Fruit fly (Drosophila melanogaster) whole organism, embryonic: ENCODE measurements around the gene RunxB.

ENCODE experiments used
- Aef1 ChIP-seq: fragments of 200-800 bp; sonication (Bioruptor generic); IDR thresholded peaks from 3 replicates; pipeline ENCODE4 v1.3.6; 2022; ENCODE audit warnings: missing biosample characterization, missing genetic modification characterization
- BEAF-32 ChIP-seq: fragments of 200-800 bp; sonication (Bioruptor generic); optimal IDR thresholded peaks from 3 replicates; lab custom pipeline; 2017; ENCODE audit warnings: missing biosample characterization, missing genetic modification characterization, mild to moderate bottlenecking, moderate library complexity, missing genetic modification reagents
- Bteb2 ChIP-seq: fragments of 200-800 bp; sonication (Bioruptor generic); optimal IDR thresholded peaks from 2 replicates; lab custom pipeline; 2016; ENCODE audit warnings: missing biosample characterization, missing genetic modification characterization
- CG10267 ChIP-seq: fragments of 200-800 bp; sonication (Bioruptor generic); optimal IDR thresholded peaks from 2 replicates; lab custom pipeline; 2018; ENCODE audit warnings: missing biosample characterization, mild to moderate bottlenecking, missing genetic modification characterization, moderate library complexity
- CG11093 ChIP-seq: fragments of 200-800 bp; sonication (Bioruptor generic); IDR thresholded peaks from 3 replicates; pipeline ENCODE4 v1.3.6; 2022; ENCODE audit warnings: missing biosample characterization, missing genetic modification characterization
- CG12659 ChIP-seq: fragments of 200-800 bp; sonication (Bioruptor generic); optimal IDR thresholded peaks from 3 replicates; lab custom pipeline; 2017; ENCODE audit warnings: mild to moderate bottlenecking, missing biosample characterization, missing genetic modification reagents, missing genetic modification characterization
- CG13287 ChIP-seq: fragments of 200-800 bp; sonication (Bioruptor generic); IDR thresholded peaks from 2 replicates; pipeline ENCODE4 v1.3.6; 2022; ENCODE audit warnings: missing biosample characterization, missing genetic modification characterization; ENCODE audit not compliant: partially characterized antibody
- CG17829 ChIP-seq: fragments of 200-800 bp; optimal IDR thresholded peaks from 2 replicates; lab custom pipeline; 2019; ENCODE audit warnings: missing biosample characterization, mild to moderate bottlenecking, missing genetic modification characterization, moderate library complexity
- CG1792 ChIP-seq: fragments of 200-800 bp; sonication (Bioruptor generic); optimal IDR thresholded peaks from 2 replicates; lab custom pipeline; 2016; ENCODE audit warnings: missing biosample characterization, missing genetic modification characterization
- CG1832 ChIP-seq: fragments of 200-800 bp; sonication (Bioruptor generic); optimal IDR thresholded peaks from 2 replicates; lab custom pipeline; 2017; ENCODE audit warnings: missing biosample characterization, mild to moderate bottlenecking, missing genetic modification characterization, inconsistent platforms
- CG30020 ChIP-seq: fragments of 200-800 bp; optimal IDR thresholded peaks from 2 replicates; lab custom pipeline; 2019; ENCODE audit warnings: missing biosample characterization, mild to moderate bottlenecking, missing genetic modification characterization, moderate library complexity
- CG31388 ChIP-seq: fragments of 200-800 bp; sonication (Bioruptor generic); optimal IDR thresholded peaks from 2 replicates; lab custom pipeline; 2016; ENCODE audit warnings: missing biosample characterization, missing genetic modification characterization
- CG42726 ChIP-seq: fragments of 200-800 bp; sonication (Bioruptor generic); IDR thresholded peaks from 2 replicates; pipeline ENCODE4 v1.3.6; 2022; ENCODE audit warnings: missing biosample characterization, missing genetic modification characterization; ENCODE audit not compliant: partially characterized antibody
- CG4820 ChIP-seq: fragments of 200-800 bp; sonication (Bioruptor generic); optimal IDR thresholded peaks from 3 replicates; lab custom pipeline; 2016; ENCODE audit warnings: missing biosample characterization, missing genetic modification characterization
- CG6654 ChIP-seq: fragments of 200-800 bp; sonication (Bioruptor generic); optimal IDR thresholded peaks from 2 replicates; lab custom pipeline; 2017; ENCODE audit warnings: missing biosample characterization, mild to moderate bottlenecking, missing genetic modification characterization
- CG6765 ChIP-seq: fragments of 200-800 bp; sonication (Bioruptor generic); optimal IDR thresholded peaks from 3 replicates; lab custom pipeline; 2017; ENCODE audit warnings: missing biosample characterization, mild to moderate bottlenecking, missing genetic modification characterization
- CG7928 ChIP-seq: fragments of 200-800 bp; sonication (Bioruptor generic); optimal IDR thresholded peaks from 2 replicates; lab custom pipeline; 2017; ENCODE audit warnings: missing biosample characterization, mild to moderate bottlenecking, missing genetic modification characterization
- CG7963 ChIP-seq: fragments of 200-800 bp; sonication (Bioruptor generic); IDR thresholded peaks from 3 replicates; pipeline ENCODE4 v1.3.6; 2022; ENCODE audit warnings: missing biosample characterization, missing genetic modification characterization; ENCODE audit not compliant: partially characterized antibody
- CG8290 ChIP-seq, 3 experiments: fragments of 200-800 bp; sonication (Bioruptor generic); optimal IDR thresholded peaks; 2 replicates each; lab custom pipeline; 2016 to 2019; ENCODE audit warnings: missing biosample characterization in 3 of 3, missing genetic modification characterization in 3 of 3, mild to moderate bottlenecking in 2 of 3, moderate library complexity in 1 of 3
- Dek ChIP-seq: fragments of 200-800 bp; sonication (Bioruptor generic); optimal IDR thresholded peaks from 3 replicates; lab custom pipeline; 2019; ENCODE audit warnings: missing biosample characterization, mild to moderate bottlenecking, missing genetic modification characterization, moderate library complexity
- Ets65A ChIP-seq: fragments of 200-800 bp; sonication (Bioruptor generic); peaks from one replicate; lab custom pipeline; 2016; ENCODE audit warnings: missing biosample characterization, missing genetic modification characterization
- Ets97D ChIP-seq: fragments of 200-800 bp; sonication (Bioruptor generic); optimal IDR thresholded peaks from 3 replicates; lab custom pipeline; 2016; ENCODE audit warnings: missing biosample characterization, missing genetic modification characterization
- Gug ChIP-seq: fragments of 200-800 bp; sonication (Bioruptor generic); IDR thresholded peaks from 4 replicates; pipeline ENCODE4 v1.3.6; 2022; ENCODE audit warnings: missing biosample characterization, missing genetic modification characterization
- HLHmδ ChIP-seq: fragments of 200-800 bp; sonication (Bioruptor generic); optimal IDR thresholded peaks from 2 replicates; lab custom pipeline; 2018; ENCODE audit warnings: missing biosample characterization, mild to moderate bottlenecking, missing genetic modification characterization, moderate library complexity
- Hey ChIP-seq: fragments of 200-800 bp; sonication (Bioruptor generic); optimal IDR thresholded peaks from 3 replicates; lab custom pipeline; 2018; ENCODE audit warnings: missing biosample characterization, mild to moderate bottlenecking, missing genetic modification characterization
- HmgZ ChIP-seq: fragments of 200-800 bp; sonication (Bioruptor generic); optimal IDR thresholded peaks from 2 replicates; lab custom pipeline; 2018; ENCODE audit warnings: missing biosample characterization, mild to moderate bottlenecking, missing genetic modification characterization
- Hsf ChIP-seq: fragments of 200-800 bp; sonication (Bioruptor generic); optimal IDR thresholded peaks from 3 replicates; lab custom pipeline; 2016; ENCODE audit warnings: missing biosample characterization, missing genetic modification characterization
- NC2α ChIP-seq: fragments of 200-800 bp; sonication (Bioruptor generic); optimal IDR thresholded peaks from 2 replicates; lab custom pipeline; 2016; ENCODE audit warnings: missing biosample characterization, missing genetic modification characterization
- NK7.1 ChIP-seq: fragments of 200-800 bp; sonication (Bioruptor generic); optimal IDR thresholded peaks from 3 replicates; lab custom pipeline; 2016; ENCODE audit warnings: missing biosample characterization, missing genetic modification characterization
- Sin3A ChIP-seq: fragments of >200 bp; optimal IDR thresholded peaks from 2 replicates; lab custom pipeline; 2018
- bcd ChIP-seq: fragments of 200-800 bp; sonication (Bioruptor generic); optimal IDR thresholded peaks from 2 replicates; lab custom pipeline; 2017; ENCODE audit warnings: missing biosample characterization, mild to moderate bottlenecking, missing genetic modification characterization
- br ChIP-seq: fragments of >200 bp; optimal IDR thresholded peaks from 2 replicates; lab custom pipeline; 2017
- en ChIP-seq: fragments of 200-800 bp; sonication (Bioruptor generic); optimal IDR thresholded peaks from 2 replicates; lab custom pipeline; 2016; ENCODE audit warnings: missing biosample characterization, missing genetic modification characterization
- ewg ChIP-seq: fragments of 200-800 bp; sonication (Bioruptor generic); optimal IDR thresholded peaks from 3 replicates; lab custom pipeline; 2017; ENCODE audit warnings: mild to moderate bottlenecking, missing biosample characterization, missing genetic modification reagents, missing genetic modification characterization
- fd64A ChIP-seq: fragments of 200-800 bp; sonication (Bioruptor generic); optimal IDR thresholded peaks from 3 replicates; lab custom pipeline; 2018; ENCODE audit warnings: missing biosample characterization, mild to moderate bottlenecking, missing genetic modification characterization
- hkb ChIP-seq, 2 experiments: fragments of 200-800 bp in 1 of 2; fragments of >200 bp in 1 of 2; sonication (Bioruptor generic) in 1 of 2; IDR thresholded peaks in 1 of 2; optimal IDR thresholded peaks in 1 of 2; 2 replicates each; pipeline versions ENCODE4 v1.3.6 to Lab custom; 2017 to 2022; ENCODE audit warnings: missing biosample characterization in 1 of 2, missing genetic modification characterization in 1 of 2
- hth ChIP-seq: fragments of >200 bp; optimal IDR thresholded peaks from 2 replicates; lab custom pipeline; 2017; ENCODE audit warnings: inconsistent platforms
- ind ChIP-seq: fragments of 200-800 bp; sonication (Bioruptor generic); optimal IDR thresholded peaks from 3 replicates; lab custom pipeline; 2016; ENCODE audit warnings: missing biosample characterization, missing genetic modification characterization
- kay ChIP-seq: fragments of 200-800 bp; sonication (Bioruptor generic); optimal IDR thresholded peaks from 2 replicates; lab custom pipeline; 2016; ENCODE audit warnings: missing biosample characterization, missing genetic modification characterization
- nerfin-1 ChIP-seq: fragments of 200-800 bp; sonication (Bioruptor generic); optimal IDR thresholded peaks from 3 replicates; lab custom pipeline; 2019; ENCODE audit warnings: missing biosample characterization, mild to moderate bottlenecking, missing genetic modification characterization, moderate library complexity
- psq ChIP-seq: fragments of 200-800 bp; sonication (Bioruptor generic); optimal IDR thresholded peaks from 2 replicates; lab custom pipeline; 2017; ENCODE audit warnings: missing biosample characterization, missing genetic modification characterization
- ranshi ChIP-seq: fragments of 200-800 bp; sonication (Bioruptor generic); IDR thresholded peaks from 2 replicates; pipeline ENCODE4 v1.3.6; 2022; ENCODE audit warnings: missing biosample characterization, missing genetic modification characterization
- sisA ChIP-seq: fragments of 200-800 bp; sonication (Bioruptor generic); IDR thresholded peaks from 2 replicates; pipeline ENCODE4 v1.3.6; 2022; ENCODE audit warnings: missing biosample characterization, missing genetic modification characterization
- slou ChIP-seq: fragments of 200-800 bp; sonication (Bioruptor generic); optimal IDR thresholded peaks from 3 replicates; lab custom pipeline; 2016; ENCODE audit warnings: missing biosample characterization, missing genetic modification characterization
- sqz ChIP-seq: fragments of 200-800 bp; sonication (Bioruptor generic); optimal IDR thresholded peaks from 3 replicates; lab custom pipeline; 2018; ENCODE audit warnings: missing biosample characterization, mild to moderate bottlenecking, missing genetic modification characterization
- ttk ChIP-seq: fragments of 200-800 bp; sonication (Bioruptor generic); IDR thresholded peaks from 2 replicates; pipeline ENCODE4 v2.1.2; 2022; ENCODE audit warnings: missing biosample characterization, missing genetic modification characterization
- twi ChIP-seq: fragments of 200-800 bp; optimal IDR thresholded peaks from 2 replicates; lab custom pipeline; 2019; ENCODE audit warnings: missing biosample characterization, mild to moderate bottlenecking, missing genetic modification characterization, moderate library complexity
- vnd ChIP-seq: fragments of 200-800 bp; sonication (Bioruptor generic); IDR thresholded peaks from 3 replicates; pipeline ENCODE4 v1.3.6; 2022; ENCODE audit warnings: missing biosample characterization, missing genetic modification characterization; ENCODE audit not compliant: partially characterized antibody
- zf30C ChIP-seq: fragments of 200-800 bp; sonication (Bioruptor generic); optimal IDR thresholded peaks from 3 replicates; lab custom pipeline; 2018; ENCODE audit warnings: missing biosample characterization, mild to moderate bottlenecking, missing genetic modification characterization

Gene RunxB

dm6 chrX:20495767-20496656 lies 42.3 kb upstream of the RunxB start (continued):
- TF ChIP-seq CG8290 (GFP tag; optimal IDR thresholded peaks at IDR 0.05; lab: Kevin White, UChicago) (no peak), CG8290 (tag; optimal IDR thresholded peaks at IDR 0.05; lab: Kevin White, UChicago) (peak in 1 of 2 experiments; percentile 34), CG11093 (GFP tag; lab: Robert Waterston, UW) (no peak), CG31388 (peak; percentile 10), en (peak; percentile 56), CG4820 (GFP tag; lab: Kevin White, UChicago) (peak; percentile 49), HLHmδ (GFP tag; lab: Kevin White, UChicago) (no peak), Gug (GFP tag; lab: Robert Waterston, UW) (peak; percentile 50; the same call in 2 of the 4 replicates), CG7928 (GFP tag; lab: Kevin White, UChicago) (no peak), NC2α (peak; percentile 23), slou (GFP tag; lab: Kevin White, UChicago) (peak; percentile 21), CG42726 (GFP tag; lab: Robert Waterston, UW) (no peak), CG7963 (GFP tag; lab: Robert Waterston, UW) (no peak), BEAF-32 (GFP tag; lab: Kevin White, UChicago) (no peak), ewg (peak; percentile 49), vnd (GFP tag; lab: Robert Waterston, UW) (no peak), CG30020 (no peak), zf30C (no peak), Ets65A (GFP tag; lab: Kevin White, UChicago) (peak; percentile 90), Hey (tag; lab: Kevin White, UChicago) (no peak), br (lab: Kevin White, UChicago) (no peak), fd64A (GFP tag; lab: Kevin White, UChicago) (no peak), bcd (peak; percentile 51), ttk (GFP tag; lab: Robert Waterston, UW) (no peak), Aef1 (GFP tag; lab: Robert Waterston, UW) (peak; percentile 62), Dek (peak; percentile 23), kay (GFP tag; lab: Kevin White, UChicago) (peak; percentile 8), ind (GFP tag; lab: Kevin White, UChicago) (peak; percentile 57), CG1792 (GFP tag; lab: Kevin White, UChicago) (peak; percentile 49), Bteb2 (GFP tag; lab: Kevin White, UChicago) (peak; percentile 59), CG6654 (GFP tag; lab: Kevin White, UChicago) (no peak), NK7.1 (peak; percentile 19), HmgZ (tag; lab: Kevin White, UChicago) (no peak), ranshi (GFP tag; lab: Robert Waterston, UW) (no peak), CG17829 (tag; lab: Kevin White, UChicago) (peak; percentile 47), sqz (GFP tag; lab: Kevin White, UChicago) (no peak), CG1832 (GFP tag; lab: Kevin White, UChicago) (peak; percentile 75), Sin3A (lab: Kevin White, UChicago) (no peak), sisA (peak; percentile 63), CG10267 (peak; percentile 54), hkb (optimal IDR thresholded peaks at IDR 0.05; lab: Kevin White, UChicago) (no peak), hkb (GFP tag; IDR thresholded peaks at IDR 0.05; lab: Robert Waterston, UW) (peak; percentile 61; the same call in 1 of the 2 replicates), CG6765 (GFP tag; lab: Kevin White, UChicago) (no peak), twi (tag; lab: Kevin White, UChicago) (peak; percentile 21), psq (GFP tag; lab: Kevin White, UChicago) (peak; percentile 4), nerfin-1 (peak; percentile 42), Ets97D (GFP tag; lab: Kevin White, UChicago) (no peak), CG12659 (GFP tag; lab: Kevin White, UChicago) (peak; percentile 43), CG13287 (no peak), hth (lab: Kevin White, UChicago) (no peak), Hsf (GFP tag; lab: Kevin White, UChicago) (peak; percentile 69)
